Fruit fly (Drosophila melanogaster): Measurements from ENCODE around the gene iPLA2-VIA.

Gene iPLA2-VIA

dm6 chr3L:9856430-9857218 is 7.5 kb downstream of the iPLA2-VIA start (continued):
- TF ChIP-seq CG4730 (GFP tag; IDR thresholded peaks at IDR 0.05) (peak; percentile 79), CG12942 (GFP tag; optimal IDR thresholded peaks at IDR 0.05) (peak; percentile 23), CG2678 (tag; optimal IDR thresholded peaks at IDR 0.05) (peak; percentile 90), Dad (GFP tag; optimal IDR thresholded peaks at IDR 0.05) (no peak), D (optimal IDR thresholded peaks at IDR 0.05) (no peak), D (GFP tag; optimal IDR thresholded peaks at IDR 0.05) (peak; percentile 80), Fer1 (GFP tag; optimal IDR thresholded peaks at IDR 0.05) (peak; percentile 61), tx (GFP tag; optimal IDR thresholded peaks at IDR 0.05) (no peak), CG12104 (GFP tag; optimal IDR thresholded peaks at IDR 0.05) (peak; percentile 16), CG14860 (GFP tag; IDR thresholded peaks at IDR 0.05; ENCODE audit: partially characterized antibody) (no peak), ara (GFP tag; IDR thresholded peaks at IDR 0.05) (peak; percentile 85), HLHmδ (GFP tag; optimal IDR thresholded peaks at IDR 0.05) (no peak), insv (GFP tag; optimal IDR thresholded peaks at IDR 0.05) (no peak), CG10209 (GFP tag; optimal IDR thresholded peaks at IDR 0.05) (peak; percentile 84), ewg (GFP tag; optimal IDR thresholded peaks at IDR 0.05) (peak; percentile 66), unc-4 (GFP tag; IDR thresholded peaks at IDR 0.05; ENCODE audit: partially characterized antibody) (no peak), pfk (GFP tag; optimal IDR thresholded peaks at IDR 0.05) (no peak), CG42726 (GFP tag; IDR thresholded peaks at IDR 0.05; ENCODE audit: partially characterized antibody) (no peak), fd102C (GFP tag; optimal IDR thresholded peaks at IDR 0.05) (peak; percentile 83), CG4360 (GFP tag; IDR thresholded peaks at IDR 0.05) (no peak), CG34376 (GFP tag; optimal IDR thresholded peaks at IDR 0.05) (no peak), tgo (GFP tag; IDR thresholded peaks at IDR 0.05) (peak; percentile 83), ham (GFP tag; IDR thresholded peaks at IDR 0.05) (0 out of 2 replicates have a peak, but pooled peaks have one; percentile 32), oc (tag; optimal IDR thresholded peaks at IDR 0.05) (peak; percentile 83), Nf-YA (GFP tag; IDR thresholded peaks at IDR 0.05) (peak; percentile 49; the same call in 1 of the 2 replicates), CG6272 (GFP tag; IDR thresholded peaks at IDR 0.05) (peak; percentile 69; the same call in 1 of the 2 replicates), fd64A (GFP tag; optimal IDR thresholded peaks at IDR 0.05) (peak; percentile 30), CTCF (GFP tag; optimal IDR thresholded peaks at IDR 0.05) (no peak), ftz-f1 (GFP tag; optimal IDR thresholded peaks at IDR 0.05) (no peak), CG17568 (GFP tag; optimal IDR thresholded peaks at IDR 0.05) (peak; percentile 57), lbe (GFP tag; optimal IDR thresholded peaks at IDR 0.05) (no peak), ken (GFP tag; IDR thresholded peaks at IDR 0.05) (peak; percentile 49; the same call in 1 of the 3 replicates), MESR4 (GFP tag; optimal IDR thresholded peaks at IDR 0.05) (no peak), ro (GFP tag; IDR thresholded peaks at IDR 0.05) (peak; percentile 66), gfzf (GFP tag; optimal IDR thresholded peaks at IDR 0.05) (no peak), p53 (GFP tag; optimal IDR thresholded peaks at IDR 0.05) (no peak), CG10959 (GFP tag; IDR thresholded peaks at IDR 0.05) (peak; percentile 62), Oli (tag; optimal IDR thresholded peaks at IDR 0.05) (peak; percentile 82), E2f2 (GFP tag; IDR thresholded peaks at IDR 0.05) (peak; percentile 37), ATbp (GFP tag; optimal IDR thresholded peaks at IDR 0.05) (peak; percentile 81), Rx (GFP tag; IDR thresholded peaks at IDR 0.05) (peak; percentile 59), CHES-1-like (GFP tag; optimal IDR thresholded peaks at IDR 0.05) (no peak), usp (GFP tag; optimal IDR thresholded peaks at IDR 0.05) (no peak), Lim3 (GFP tag; IDR thresholded peaks at IDR 0.05) (0 out of 2 replicates have a peak, but pooled peaks have one; percentile 42), Vsx1 (GFP tag; optimal IDR thresholded peaks at IDR 0.05) (peak; percentile 62), CG18011 (GFP tag; optimal IDR thresholded peaks at IDR 0.05) (no peak), CG6175 (GFP tag; IDR thresholded peaks at IDR 0.05) (0 out of 3 replicates have a peak, but pooled peaks have one; percentile 6), sens-2 (GFP tag; IDR thresholded peaks at IDR 0.05) (peak; percentile 69; the same call in 1 of the 2 replicates), CG1602 (GFP tag; optimal IDR thresholded peaks at IDR 0.05) (peak; percentile 76), CG6765 (GFP tag; optimal IDR thresholded peaks at IDR 0.05) (no peak)

Data from whole organism, embryonic.